Worm (Caenorhabditis elegans): Measurements from ENCODE around the gene B0496.1.

DNA sequence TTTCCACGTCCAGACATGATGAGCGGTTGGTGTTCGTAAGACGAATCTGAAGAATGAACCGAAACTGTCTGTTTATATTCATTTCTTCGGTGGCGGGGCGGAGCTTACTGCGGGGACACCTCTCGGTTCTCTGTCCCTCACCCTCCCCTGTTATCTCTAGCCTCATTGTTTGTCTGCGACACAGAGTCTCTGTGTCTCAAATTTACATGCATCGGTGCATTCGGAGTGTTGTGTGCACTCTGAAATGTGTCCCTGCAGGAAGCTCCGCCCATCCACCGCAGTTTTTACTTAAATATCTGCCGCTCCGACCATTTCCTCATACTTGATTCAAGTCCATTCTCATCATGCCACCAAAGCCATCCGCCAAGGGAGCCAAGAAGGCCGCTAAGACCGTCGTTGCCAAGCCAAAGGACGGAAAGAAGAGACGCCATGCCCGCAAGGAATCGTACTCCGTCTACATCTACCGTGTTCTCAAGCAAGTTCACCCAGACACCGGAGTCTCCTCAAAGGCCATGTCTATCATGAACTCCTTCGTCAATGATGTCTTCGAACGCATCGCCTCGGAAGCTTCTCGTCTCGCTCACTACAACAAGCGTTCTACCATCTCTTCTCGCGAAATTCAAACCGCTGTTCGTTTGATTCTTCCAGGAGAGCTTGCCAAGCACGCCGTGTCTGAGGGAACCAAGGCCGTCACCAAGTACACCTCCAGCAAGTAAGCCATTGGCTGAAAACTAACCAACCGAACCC lies 40.3 kb downstream of the B0496.1 start, which contains the start of the genes his-61 and his-62:
- TF ChIP-seq ama-1 (optimal IDR thresholded peaks at IDR 0.05) (no peak), ama-1 (GFP tag; optimal IDR thresholded peaks at IDR 0.05) (no peak), him-1 (tag; optimal IDR thresholded peaks at IDR 0.05) (no peak), cebp-2 (GFP tag; IDR thresholded peaks at IDR 0.05) (peak; percentile 62; the same call in 1 of the 2 replicates), mxl-1 (tag; optimal IDR thresholded peaks at IDR 0.05) (no peak), pha-4 (tag; optimal IDR thresholded peaks at IDR 0.05) (no peak), Y79H2A.3 (GFP tag; conservative IDR thresholded peaks at IDR 0.05) (peak; percentile 10; the same call in 1 of the 2 replicates), unc-130 (GFP tag; optimal IDR thresholded peaks at IDR 0.05) (no peak), K12H6.12 (tag; optimal IDR thresholded peaks at IDR 0.05) (no peak), unc-62 (GFP tag; optimal IDR thresholded peaks at IDR 0.05) (no peak), Y95B8A.8 (GFP tag; IDR thresholded peaks at IDR 0.05) (0 out of 2 replicates have a peak, but pooled peaks have one; percentile 70), ceh-79 (tag; optimal IDR thresholded peaks at IDR 0.05) (no peak)

Data from whole organism, young adult.